Worm (Caenorhabditis elegans): Measurements from ENCODE around the gene ZK381.2.

ZK381.2 gene

ce11 chrIV:6925520-6925919, 39.8 kb upstream of the ZK381.2 start (continued):
- no peak for TF ChIP-seq cebp-1 (GFP tag; IDR thresholded peaks at IDR 0.05)
- no peak for TF ChIP-seq cebp-1 (tag; optimal IDR thresholded peaks at IDR 0.05)
- no peak for TF ChIP-seq athp-1 (tag; optimal IDR thresholded peaks at IDR 0.05)
- no peak for TF ChIP-seq ztf-3 (GFP tag; optimal IDR thresholded peaks at IDR 0.05)
- TF ChIP-seq mxl-1 (tag; optimal IDR thresholded peaks at IDR 0.05), result no peak
- TF ChIP-seq hmg-1.2 (GFP tag; IDR thresholded peaks at IDR 0.05), result no peak

- TF ChIP-seq rcor-1 (GFP tag; IDR thresholded peaks at IDR 0.05) (no peak), ztf-6 (GFP tag; IDR thresholded peaks at IDR 0.05) (no peak), lsl-1 (GFP tag; optimal IDR thresholded peaks at IDR 0.05) (no peak), akir-1 (GFP tag; optimal IDR thresholded peaks at IDR 0.05) (no peak), ama-1 (optimal IDR thresholded peaks at IDR 0.05) (no peak), ama-1 (GFP tag; optimal IDR thresholded peaks at IDR 0.05) (no peak), mel-28 (tag; optimal IDR thresholded peaks at IDR 0.05; ENCODE audit: borderline replicate concordance) (no peak), gei-17 (GFP tag; optimal IDR thresholded peaks at IDR 0.05) (no peak), ceh-100 (GFP tag; IDR thresholded peaks at IDR 0.05) (no peak), somi-1 (GFP tag; optimal IDR thresholded peaks at IDR 0.05) (no peak), Y53F4B.3 (GFP tag; IDR thresholded peaks at IDR 0.05) (no peak), repo-1 (tag; optimal IDR thresholded peaks at IDR 0.05) (no peak), zim-3 (tag; optimal IDR thresholded peaks at IDR 0.05) (no peak), mxl-1 (tag; optimal IDR thresholded peaks at IDR 0.05) (no peak), Y67H2A.10 (GFP tag; conservative IDR thresholded peaks at IDR 0.05) (no peak)
Measured at ce11 chrIV:6928417-6928816, 36.9 kb upstream of the ZK381.2 start, which contains the start of gene cest-6. cest-6 (minus strand) TSS chrIV:6928517.

ce11 chrIV:6937548-6937947, 27.7 kb upstream of the ZK381.2 start, which contains the start of gene npr-12:
npr-12 (minus strand) TSS chrIV:6937648.
- TF ChIP-seq unc-62 (GFP tag; optimal IDR thresholded peaks at IDR 0.05) (no peak), lin-35 (GFP tag; optimal IDR thresholded peaks at IDR 0.05) (no peak), ets-4 (GFP tag; optimal IDR thresholded peaks at IDR 0.05) (no peak), F57A8.1 (GFP tag; optimal IDR thresholded peaks at IDR 0.05) (no peak), zim-3 (tag; optimal IDR thresholded peaks at IDR 0.05) (no peak), lsy-27 (tag; optimal IDR thresholded peaks at IDR 0.05; ENCODE audit: borderline replicate concordance, insufficient read depth) (no peak), ekl-4 (GFP tag; IDR thresholded peaks at IDR 0.05) (no peak), F52B5.7 (tag; optimal IDR thresholded peaks at IDR 0.05) (no peak), mes-4 (tag; optimal IDR thresholded peaks at IDR 0.05) (no peak)

- TF ChIP-seq dpl-1 (GFP tag; optimal IDR thresholded peaks at IDR 0.05), result no peak
Measured at ce11 chrIV:6941101-6941500, 24.2 kb upstream of the ZK381.2 start.

DNA sequence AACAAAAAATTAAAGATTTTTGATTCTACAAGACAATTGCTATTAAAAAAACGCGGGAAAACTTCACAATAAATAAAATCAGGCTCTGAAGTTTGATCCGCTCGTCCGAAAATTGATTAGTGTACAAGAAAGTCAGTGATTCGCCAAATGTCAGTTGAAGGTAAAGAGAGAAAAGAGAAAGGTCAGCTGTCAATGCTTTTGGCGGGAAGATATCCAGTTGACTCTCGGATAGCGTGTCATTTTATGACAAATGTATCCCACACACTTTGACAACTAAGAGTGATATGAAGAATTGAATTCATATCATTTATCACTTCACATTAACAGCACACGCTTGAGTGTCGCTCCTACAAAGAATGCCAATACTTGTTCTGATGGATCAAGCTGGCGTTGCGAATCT, 18.5 kb upstream of the ZK381.2 start:
- no peak for TF ChIP-seq madf-3 (GFP tag; IDR thresholded peaks at IDR 0.05)
- no peak for TF ChIP-seq akir-1 (GFP tag; optimal IDR thresholded peaks at IDR 0.05)
- no peak for TF ChIP-seq ZK185.1 (tag; optimal IDR thresholded peaks at IDR 0.05; ENCODE audit: poor library complexity, severe bottlenecking)
- TF ChIP-seq sptf-2 (GFP tag; optimal IDR thresholded peaks at IDR 0.05), result no peak
- TF ChIP-seq athp-1 (tag; optimal IDR thresholded peaks at IDR 0.05), result no peak

DNA sequence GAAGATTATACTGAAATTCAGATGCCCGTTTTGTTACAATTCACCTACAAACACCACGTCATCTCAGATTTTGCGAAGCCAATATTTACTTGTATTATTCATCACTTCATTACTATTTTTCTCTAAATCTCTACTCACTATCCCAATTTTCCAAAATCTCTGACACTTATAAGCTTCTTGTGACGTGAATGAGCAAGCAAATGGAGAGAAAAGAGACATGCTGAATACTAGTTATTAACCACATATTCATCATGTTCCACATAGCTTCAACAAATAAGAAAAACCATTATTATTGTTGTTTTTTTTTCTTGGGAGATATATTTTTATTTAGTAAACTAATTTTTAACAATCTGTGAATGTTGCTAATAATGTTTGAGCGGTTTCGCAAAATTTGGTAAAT, 14.0 kb upstream of the ZK381.2 start:
- no peak for TF ChIP-seq him-1 (tag; optimal IDR thresholded peaks at IDR 0.05)
- no peak for TF ChIP-seq ceh-100 (GFP tag; IDR thresholded peaks at IDR 0.05)
- TF ChIP-seq C17E4.6 (GFP tag; IDR thresholded peaks at IDR 0.05), result no peak

Data from whole organism, young adult.